Worm (Caenorhabditis elegans) whole organism, L1 larva: Measurements from ENCODE around the gene msp-59.

Source experiments
- Y116A8C.19 ChIP-seq: sonication (generic microtip); optimal IDR thresholded peaks from 2 replicates; lab custom pipeline; 2016; ENCODE audit warnings: missing compliant biosample characterization, missing genetic modification characterization, borderline replicate concordance
- alr-1 ChIP-seq: fragments of 200-800 bp; sonication (Bioruptor generic); optimal IDR thresholded peaks from 2 replicates; lab custom pipeline; 2018; ENCODE audit warnings: borderline replicate concordance, mild to moderate bottlenecking, missing genetic modification characterization, missing compliant biosample characterization
- blmp-1 ChIP-seq: fragments of 150-350 bp; optimal IDR thresholded peaks from 2 replicates; lab custom pipeline; 2014; ENCODE audit warnings: missing biosample characterization, missing genetic modification characterization
- ceh-88 ChIP-seq: fragments of 200-800 bp; sonication (Bioruptor generic); IDR thresholded peaks from 2 replicates; pipeline ENCODE4 v1.3.6; 2022; ENCODE audit warnings: missing genetic modification characterization, missing compliant biosample characterization
- ceh-90 ChIP-seq: sonication (generic microtip); optimal IDR thresholded peaks from 2 replicates; lab custom pipeline; 2016; ENCODE audit warnings: missing genetic modification characterization, missing compliant biosample characterization
- dsc-1 ChIP-seq: sonication (generic microtip); optimal IDR thresholded peaks from 2 replicates; lab custom pipeline; 2016; ENCODE audit warnings: mild to moderate bottlenecking, missing genetic modification characterization, missing compliant biosample characterization
- efl-3 ChIP-seq: fragments of 200-800 bp; sonication (Bioruptor generic); optimal IDR thresholded peaks from 2 replicates; lab custom pipeline; 2018; ENCODE audit warnings: mild to moderate bottlenecking, missing genetic modification characterization, missing compliant biosample characterization
- egl-13 ChIP-seq: sonication (generic microtip); optimal IDR thresholded peaks from 2 replicates; lab custom pipeline; 2016; ENCODE audit warnings: missing genotype, missing genetic modification reagents, missing genetic modification characterization, missing compliant biosample characterization
- egl-27 ChIP-seq, 2 experiments: fragments of 150-350 bp in 1 of 2; sonication (generic microtip); optimal IDR thresholded peaks; 3 replicates each; lab custom pipeline; 2017 to 2018; ENCODE audit warnings: missing biosample characterization in 2 of 2, missing genetic modification characterization in 2 of 2, missing genetic modification reagents in 2 of 2
- elt-2 ChIP-seq: sonication (generic microtip); optimal IDR thresholded peaks from 2 replicates; lab custom pipeline; 2016; ENCODE audit warnings: missing genetic modification characterization, mild to moderate bottlenecking, inconsistent platforms, missing compliant biosample characterization, missing genetic modification reagents
- fkh-8 ChIP-seq: sonication (generic microtip); optimal IDR thresholded peaks from 2 replicates; lab custom pipeline; 2016; ENCODE audit warnings: mild to moderate bottlenecking, missing genetic modification characterization, missing compliant biosample characterization
- grh-1 ChIP-seq: fragments of 200-800 bp; sonication (Bioruptor generic); IDR thresholded peaks from 2 replicates; pipeline ENCODE4 v1.3.6; 2022; ENCODE audit warnings: missing genetic modification reagents, missing genetic modification characterization, missing compliant biosample characterization
- isw-1 ChIP-seq: fragments of 200-800 bp; sonication (Bioruptor generic); IDR thresholded peaks from 2 replicates; pipeline ENCODE4 v1.3.6; 2022; ENCODE audit warnings: missing genetic modification characterization, missing compliant biosample characterization
- lin-13 ChIP-seq: fragments of 150-350 bp; optimal IDR thresholded peaks from 2 replicates; lab custom pipeline; 2014; ENCODE audit warnings: missing biosample characterization, missing genetic modification reagents, missing genetic modification characterization
- lin-39 ChIP-seq: fragments of 150-350 bp; optimal IDR thresholded peaks from 2 replicates; lab custom pipeline; 2014; ENCODE audit warnings: missing biosample characterization, missing genetic modification reagents, missing genetic modification characterization
- lir-3 ChIP-seq: sonication (generic microtip); optimal IDR thresholded peaks from 2 replicates; lab custom pipeline; 2016; ENCODE audit warnings: mild to moderate bottlenecking, missing genetic modification characterization, moderate library complexity, missing compliant biosample characterization; ENCODE audit not compliant: poor library complexity
- lsy-2 ChIP-seq, 2 experiments: fragments of 150-350 bp; optimal IDR thresholded peaks; 2 replicates each; lab custom pipeline; 2014; ENCODE audit warnings: missing biosample characterization in 2 of 2, missing genetic modification characterization in 2 of 2
- mep-1 ChIP-seq: fragments of 150-350 bp; optimal IDR thresholded peaks from 2 replicates; lab custom pipeline; 2014; ENCODE audit warnings: missing biosample characterization, missing genetic modification characterization
- nhr-20 ChIP-seq: sonication (generic microtip); optimal IDR thresholded peaks from 2 replicates; lab custom pipeline; 2016; ENCODE audit warnings: mild to moderate bottlenecking, missing genetic modification characterization, missing compliant biosample characterization
- nhr-28 ChIP-seq: fragments of 150-350 bp; optimal IDR thresholded peaks from 2 replicates; lab custom pipeline; 2014; ENCODE audit warnings: missing biosample characterization, missing genetic modification characterization
- nhr-47 ChIP-seq: sonication (generic microtip); optimal IDR thresholded peaks from 2 replicates; lab custom pipeline; 2016; ENCODE audit warnings: mild to moderate bottlenecking, missing genetic modification characterization, moderate library complexity, missing compliant biosample characterization
- nhr-71 ChIP-seq: sonication (generic microtip); optimal IDR thresholded peaks from 2 replicates; lab custom pipeline; 2016; ENCODE audit warnings: mild to moderate bottlenecking, missing genetic modification characterization, moderate library complexity, missing compliant biosample characterization
- nhr-76 ChIP-seq: sonication (generic microtip); optimal IDR thresholded peaks from 2 replicates; lab custom pipeline; 2017; ENCODE audit warnings: missing biosample characterization, missing genetic modification characterization
- nhr-85 ChIP-seq: sonication (generic microtip); peaks from one replicate; lab custom pipeline; 2016; ENCODE audit warnings: missing genetic modification characterization, inconsistent platforms, missing compliant biosample characterization
- pax-3 ChIP-seq: fragments of 200-800 bp; sonication (Bioruptor generic); optimal IDR thresholded peaks from 2 replicates; lab custom pipeline; 2018; ENCODE audit warnings: mild to moderate bottlenecking, missing genetic modification characterization, moderate library complexity, missing compliant biosample characterization
- pqm-1 ChIP-seq: sonication (generic microtip); optimal IDR thresholded peaks from 3 replicates; lab custom pipeline; 2017; ENCODE audit warnings: missing biosample characterization, missing genetic modification characterization
- rnt-1 ChIP-seq: sonication (generic microtip); optimal IDR thresholded peaks from 2 replicates; lab custom pipeline; 2016; ENCODE audit warnings: mild to moderate bottlenecking, missing genetic modification characterization, moderate library complexity, missing compliant biosample characterization
- snpc-4 ChIP-seq: fragments of 150-350 bp; optimal IDR thresholded peaks from 2 replicates; lab custom pipeline; 2014; ENCODE audit warnings: missing biosample characterization, missing genetic modification characterization
- snu-23 ChIP-seq: sonication (generic microtip); optimal IDR thresholded peaks from 2 replicates; lab custom pipeline; 2016; ENCODE audit warnings: missing genetic modification characterization, missing compliant biosample characterization
- sox-4 ChIP-seq: sonication (generic microtip); optimal IDR thresholded peaks from 2 replicates; lab custom pipeline; 2016; ENCODE audit warnings: missing genetic modification characterization, missing compliant biosample characterization
- sup-37 ChIP-seq: fragments of 200-800 bp; sonication (Bioruptor generic); optimal IDR thresholded peaks from 2 replicates; lab custom pipeline; 2018; ENCODE audit warnings: mild to moderate bottlenecking, missing genetic modification characterization, missing compliant biosample characterization
- swsn-7 ChIP-seq: sonication (generic microtip); optimal IDR thresholded peaks from 2 replicates; lab custom pipeline; 2016; ENCODE audit warnings: missing genetic modification characterization, missing compliant biosample characterization
- tbx-2 ChIP-seq: sonication (generic microtip); optimal IDR thresholded peaks from 2 replicates; lab custom pipeline; 2016; ENCODE audit warnings: missing genetic modification characterization, missing compliant biosample characterization
- unc-30 ChIP-seq: sonication (generic microtip); optimal IDR thresholded peaks from 2 replicates; lab custom pipeline; 2017; ENCODE audit warnings: missing biosample characterization, missing genetic modification characterization
- unc-62 ChIP-seq: fragments of 150-350 bp; optimal IDR thresholded peaks from 2 replicates; lab custom pipeline; 2014; ENCODE audit warnings: missing biosample characterization, missing genetic modification reagents, missing genetic modification characterization
- unc-98 ChIP-seq: fragments of 200-800 bp; sonication (Bioruptor generic); IDR thresholded peaks from 2 replicates; pipeline ENCODE4 v1.3.6; 2022; ENCODE audit warnings: missing genetic modification characterization, missing compliant biosample characterization
- zag-1 ChIP-seq: fragments of 150-350 bp; optimal IDR thresholded peaks from 2 replicates; lab custom pipeline; 2014; ENCODE audit warnings: missing biosample characterization, missing genetic modification characterization
- zip-4 ChIP-seq: fragments of 200-800 bp; sonication (Bioruptor generic); optimal IDR thresholded peaks from 2 replicates; lab custom pipeline; 2018; ENCODE audit warnings: mild to moderate bottlenecking, missing genetic modification characterization, moderate library complexity, missing compliant biosample characterization
- ztf-11 ChIP-seq, 2 experiments: sonication (generic microtip); optimal IDR thresholded peaks; 2 replicates each; lab custom pipeline; 2016 to 2017; ENCODE audit warnings: missing genetic modification characterization in 2 of 2, missing biosample characterization in 1 of 2, missing compliant biosample characterization in 1 of 2
- ztf-4 ChIP-seq: fragments of 150-350 bp; optimal IDR thresholded peaks from 2 replicates; lab custom pipeline; 2014; ENCODE audit warnings: missing biosample characterization, missing genetic modification characterization

The msp-59 gene

DNA sequence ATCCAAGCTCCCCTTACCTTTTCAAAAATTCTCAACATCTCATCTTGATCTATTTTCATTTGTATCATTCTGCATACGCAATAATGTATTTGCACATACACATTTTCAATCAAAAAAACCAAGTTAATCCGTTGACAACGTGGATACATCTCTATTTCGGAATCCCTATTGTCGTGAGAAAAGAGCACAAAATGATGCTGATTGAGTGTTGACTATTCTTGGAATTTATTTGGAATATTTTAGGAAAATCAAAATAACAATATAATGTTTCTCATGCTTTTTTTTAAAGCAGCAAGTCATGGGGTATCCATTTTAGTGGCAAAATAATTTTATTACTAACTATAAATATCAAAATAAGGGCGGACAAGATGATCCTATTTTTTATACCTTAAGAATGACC, 31.5 kb downstream of the msp-59 start:
- TF ChIP-seq isw-1 (GFP tag; lab: Robert Waterston, UW) = no peak
- TF ChIP-seq mep-1 (tag; lab: Kevin White, UChicago) = no peak
- peak; percentile 52 for TF ChIP-seq pax-3 (tag; lab: Kevin White, UChicago)
- peak; percentile 58 for TF ChIP-seq fkh-8
- TF ChIP-seq sox-4 (tag; lab: Kevin White, UChicago) = peak; percentile 2
- TF ChIP-seq ceh-90 (tag; lab: Kevin White, UChicago) = no peak
- TF ChIP-seq blmp-1 = no peak
- TF ChIP-seq egl-13 (tag; lab: Kevin White, UChicago) = no peak
- no peak for TF ChIP-seq pqm-1 (tag; lab: Kevin White, UChicago)
- TF ChIP-seq dsc-1 (tag; lab: Kevin White, UChicago) = peak; percentile 81

DNA sequence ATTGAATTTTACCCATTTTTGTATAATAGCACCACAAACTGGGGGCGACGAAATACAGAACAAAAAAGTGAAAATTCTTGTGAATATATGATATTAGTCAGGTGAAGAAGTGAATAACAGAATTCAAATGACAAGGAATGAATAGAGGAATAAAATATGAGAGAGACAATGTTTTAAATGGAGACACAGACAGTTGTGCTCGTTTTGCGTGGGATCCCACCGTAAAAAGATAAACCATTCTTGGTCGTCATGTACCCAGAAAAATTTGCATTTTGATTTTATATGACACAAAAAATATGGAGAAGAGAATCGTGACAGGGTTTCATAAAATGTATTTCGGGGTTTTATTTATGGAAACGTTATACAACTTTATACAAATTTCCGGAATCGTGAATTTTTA, 35.2 kb downstream of the msp-59 start, which contains the start of gene F36H12.17:
Gene F36H12.17, minus strand, starts transcription at position 101 of the 400 bp plus-strand sequence.
- TF ChIP-seq nhr-28 (tag; lab: Kevin White, UChicago) (no peak), nhr-85 (tag; lab: Kevin White, UChicago) (no peak), lsy-2 (tag; optimal IDR thresholded peaks at IDR 0.05; lab: Kevin White, UChicago) (no peak), snpc-4 (tag; lab: Kevin White, UChicago) (no peak), fkh-8 (no peak), nhr-76 (tag; lab: Kevin White, UChicago) (no peak), elt-2 (tag; lab: Kevin White, UChicago) (no peak), zip-4 (no peak), zag-1 (tag; lab: Kevin White, UChicago) (no peak), rnt-1 (no peak), sup-37 (GFP tag; lab: Kevin White, UChicago) (no peak), ceh-90 (tag; lab: Kevin White, UChicago) (no peak), mep-1 (tag; lab: Kevin White, UChicago) (no peak), tbx-2 (tag; lab: Kevin White, UChicago) (no peak), grh-1 (GFP tag; lab: Robert Waterston, UW) (no peak), unc-62 (GFP tag; lab: Kevin White, UChicago) (no peak), pqm-1 (tag; lab: Kevin White, UChicago) (no peak), Y116A8C.19 (no peak), efl-3 (GFP tag; lab: Kevin White, UChicago) (no peak), lir-3 (no peak)
- TF ChIP-seq, all 84 proteins: peak for 0

DNA sequence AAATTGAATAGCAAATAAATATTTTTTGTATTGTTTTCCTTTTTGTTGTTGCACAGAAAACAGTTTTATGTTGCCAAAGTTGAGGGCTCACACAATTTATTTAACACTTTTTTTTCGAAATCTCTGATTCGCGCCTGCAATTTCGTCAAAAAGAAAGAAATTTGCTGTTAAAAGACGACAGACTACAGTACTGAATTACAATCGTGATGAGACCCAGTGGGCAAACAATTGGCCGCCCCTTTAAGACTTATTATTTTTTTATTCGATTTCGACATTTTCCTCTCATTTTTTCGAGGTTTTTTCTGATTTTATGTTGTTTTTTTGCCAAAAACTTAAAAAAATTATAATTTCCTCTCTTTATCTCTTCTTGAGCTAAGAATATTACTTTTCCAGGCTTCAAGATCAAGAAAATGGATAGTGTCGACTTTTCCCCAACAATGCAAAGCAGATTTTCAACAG, 38.8 kb downstream of the msp-59 start, which contains the start of gene slfl-4:
Gene slfl-4, plus strand, starts transcription at position 409 of the 459 bp plus-strand sequence.
- TF ChIP-seq nhr-47 (tag; lab: Kevin White, UChicago) = no peak
- TF ChIP-seq ceh-88 (GFP tag; lab: Robert Waterston, UW) = no peak
- TF ChIP-seq pqm-1 (tag; lab: Kevin White, UChicago) = no peak
- TF ChIP-seq lin-13 = no peak
- no peak for TF ChIP-seq lir-3
- no peak for TF ChIP-seq unc-98 (GFP tag; lab: Robert Waterston, UW)
- TF ChIP-seq ztf-11 (tag; optimal IDR thresholded peaks at IDR 0.05; lab: Kevin White, UChicago) = no peak
- no peak for TF ChIP-seq lin-39
- TF ChIP-seq egl-27 (tag; optimal IDR thresholded peaks at IDR 0.05; lab: Kevin White, UChicago) = no peak
- TF ChIP-seq alr-1 = no peak
- TF ChIP-seq swsn-7 (tag; lab: Kevin White, UChicago) = no peak
- no peak for TF ChIP-seq nhr-20 (tag; lab: Kevin White, UChicago)
- TF ChIP-seq pax-3 (tag; lab: Kevin White, UChicago) = no peak
- no peak for TF ChIP-seq ceh-90 (tag; lab: Kevin White, UChicago)
- TF ChIP-seq ztf-4 = no peak
- TF ChIP-seq snu-23 (GFP tag; lab: Kevin White, UChicago) = no peak
- TF ChIP-seq unc-30 (tag; lab: Kevin White, UChicago) = no peak
- no peak for TF ChIP-seq nhr-71 (tag; lab: Kevin White, UChicago)
